Worm (Caenorhabditis elegans) whole organism, L4 larva: ENCODE data around the gene chin-1.

Experiments
- R02D3.7 ChIP-seq: fragments of 150-350 bp; sonication (generic microtip); optimal IDR thresholded peaks from 3 replicates; lab custom pipeline; 2014; ENCODE audit warnings: missing biosample characterization, missing genetic modification characterization
- Y48G9A.11 ChIP-seq: fragments of 200-800 bp; sonication (Bioruptor generic); IDR thresholded peaks from 2 replicates; pipeline ENCODE4 v1.3.6; 2022; ENCODE audit warnings: missing genetic modification reagents, missing genetic modification characterization, missing compliant biosample characterization
- Y75B8A.6 ChIP-seq: fragments of 200-800 bp; sonication (Bioruptor generic); IDR thresholded peaks from 2 replicates; pipeline ENCODE4 v1.3.6; 2022; ENCODE audit warnings: missing genetic modification reagents, missing genetic modification characterization, missing compliant biosample characterization
- ceh-20 ChIP-seq: fragments of 200-800 bp; sonication (Bioruptor generic); IDR thresholded peaks from 2 replicates; pipeline ENCODE4 v1.3.6; 2022; ENCODE audit warnings: missing genetic modification reagents, missing genetic modification characterization, missing compliant biosample characterization
- ceh-28 ChIP-seq: fragments of 150-350 bp; optimal IDR thresholded peaks from 2 replicates; lab custom pipeline; 2014; ENCODE audit warnings: missing biosample characterization, missing genetic modification reagents, missing genetic modification characterization
- ces-1 ChIP-seq: fragments of 150-350 bp; sonication (generic microtip); optimal IDR thresholded peaks from 4 replicates; lab custom pipeline; 2014; ENCODE audit warnings: missing biosample characterization, missing genetic modification reagents, missing genetic modification characterization
- daf-12 ChIP-seq: fragments of 150-350 bp; optimal IDR thresholded peaks from 2 replicates; lab custom pipeline; 2014; ENCODE audit warnings: missing biosample characterization, missing genetic modification reagents, missing genetic modification characterization
- daf-16 ChIP-seq, 3 experiments: sonication (generic microtip); optimal IDR thresholded peaks; 2 replicates each; lab custom pipeline; 2016 to 2017; ENCODE audit warnings: missing genetic modification characterization in 3 of 3, missing genetic modification reagents in 3 of 3, mild to moderate bottlenecking in 2 of 3, missing compliant biosample characterization in 2 of 3, missing biosample characterization in 1 of 3, moderate library complexity in 1 of 3
- daf-8 ChIP-seq: fragments of 200-800 bp; sonication (Bioruptor generic); IDR thresholded peaks from 2 replicates; pipeline ENCODE4 v1.3.6; 2022; ENCODE audit warnings: missing genetic modification characterization, missing compliant biosample characterization
- dmd-6 ChIP-seq: fragments of 200-800 bp; sonication (Bioruptor generic); IDR thresholded peaks from 2 replicates; pipeline ENCODE4 v1.3.6; 2022; ENCODE audit warnings: missing genetic modification reagents, missing genetic modification characterization, missing compliant biosample characterization
- dve-1 ChIP-seq: sonication (generic microtip); optimal IDR thresholded peaks from 2 replicates; lab custom pipeline; 2017; ENCODE audit warnings: antibody characterized with exemption, mild to moderate bottlenecking, missing genetic modification characterization, missing compliant biosample characterization; ENCODE audit not compliant: insufficient read depth
- gei-8 ChIP-seq: fragments of 200-800 bp; sonication (Bioruptor generic); optimal IDR thresholded peaks from 2 replicates; lab custom pipeline; 2018; ENCODE audit warnings: mild to moderate bottlenecking, missing genetic modification characterization, missing compliant biosample characterization
- hif-1 ChIP-seq, 2 experiments: sonication (generic microtip); optimal IDR thresholded peaks; 2 replicates each; lab custom pipeline; 2016 to 2017; ENCODE audit warnings: missing compliant biosample characterization in 2 of 2, missing genetic modification characterization in 2 of 2, missing genetic modification reagents in 2 of 2, missing genotype in 2 of 2, mild to moderate bottlenecking in 1 of 2
- hlh-11 ChIP-seq: fragments of 200-800 bp; sonication (Bioruptor generic); optimal IDR thresholded peaks from 2 replicates; lab custom pipeline; 2018; ENCODE audit warnings: mild to moderate bottlenecking, missing genetic modification characterization, missing compliant biosample characterization
- hlh-30 ChIP-seq: sonication (generic microtip); optimal IDR thresholded peaks from 2 replicates; lab custom pipeline; 2017; ENCODE audit warnings: antibody characterized with exemption, mild to moderate bottlenecking, missing genetic modification characterization, missing compliant biosample characterization; ENCODE audit not compliant: insufficient read depth
- jun-1 ChIP-seq: fragments of 150-350 bp; optimal IDR thresholded peaks from 2 replicates; lab custom pipeline; 2014; ENCODE audit warnings: missing biosample characterization, missing genetic modification reagents, missing genetic modification characterization
- lin-1 ChIP-seq: fragments of 200-800 bp; sonication (Bioruptor generic); IDR thresholded peaks from 2 replicates; pipeline ENCODE4 v1.3.6; 2022; ENCODE audit warnings: missing genetic modification reagents, missing genetic modification characterization, missing compliant biosample characterization
- mdl-1 ChIP-seq, 2 experiments: fragments of 150-350 bp in 1 of 2; sonication (generic microtip) in 1 of 2; optimal IDR thresholded peaks; 2 replicates each; lab custom pipeline; 2014 to 2017; ENCODE audit warnings: missing biosample characterization in 2 of 2, missing genetic modification characterization in 2 of 2
- mep-1 ChIP-seq: fragments of 150-350 bp; sonication (generic microtip); optimal IDR thresholded peaks from 3 replicates; lab custom pipeline; 2014; ENCODE audit warnings: missing biosample characterization, missing genetic modification characterization
- mxl-2 ChIP-seq: fragments of 200-800 bp; sonication (Bioruptor generic); conservative IDR thresholded peaks from 2 replicates; pipeline ENCODE4 v1.3.6; 2022; ENCODE audit warnings: missing genetic modification reagents, missing genetic modification characterization, missing compliant biosample characterization
- mxl-3 ChIP-seq: fragments of 200-800 bp; sonication (Bioruptor generic); optimal IDR thresholded peaks from 2 replicates; lab custom pipeline; 2018; ENCODE audit warnings: mild to moderate bottlenecking, missing genetic modification characterization, missing compliant biosample characterization
- nhr-102 ChIP-seq: sonication (generic microtip); optimal IDR thresholded peaks from 2 replicates; lab custom pipeline; 2016; ENCODE audit warnings: mild to moderate bottlenecking, missing genetic modification characterization, moderate library complexity, missing compliant biosample characterization
- nhr-11 ChIP-seq: fragments of 150-350 bp; optimal IDR thresholded peaks from 2 replicates; lab custom pipeline; 2014; ENCODE audit warnings: missing biosample characterization, missing genetic modification characterization
- nhr-237 ChIP-seq: sonication (generic microtip); optimal IDR thresholded peaks from 2 replicates; lab custom pipeline; 2017; ENCODE audit warnings: missing biosample characterization, missing genetic modification characterization
- nhr-28 ChIP-seq: fragments of 150-350 bp; optimal IDR thresholded peaks from 2 replicates; lab custom pipeline; 2014; ENCODE audit warnings: missing biosample characterization, missing genetic modification characterization
- nhr-41 ChIP-seq: fragments of 200-800 bp; sonication (Bioruptor generic); IDR thresholded peaks from 2 replicates; pipeline ENCODE4 v1.3.6; 2022; ENCODE audit warnings: missing genetic modification reagents, missing genetic modification characterization, missing compliant biosample characterization
- nhr-48 ChIP-seq: sonication (generic microtip); optimal IDR thresholded peaks from 2 replicates; lab custom pipeline; 2016; ENCODE audit warnings: mild to moderate bottlenecking, missing genetic modification characterization, missing compliant biosample characterization
- nhr-77 ChIP-seq: fragments of 150-350 bp; optimal IDR thresholded peaks from 2 replicates; lab custom pipeline; 2014; ENCODE audit warnings: missing biosample characterization, missing genetic modification characterization
- pha-4 ChIP-seq, 2 experiments: fragments of 150-350 bp in 1 of 2; fragments of 200-800 bp in 1 of 2; sonication (Bioruptor generic) in 1 of 2; IDR thresholded peaks in 1 of 2; optimal IDR thresholded peaks in 1 of 2; 2 replicates each; pipeline versions ENCODE4 v1.3.6 to Lab custom; 2014 to 2022; ENCODE audit warnings: missing genetic modification characterization in 2 of 2, missing genetic modification reagents in 2 of 2, missing biosample characterization in 1 of 2, missing compliant biosample characterization in 1 of 2
- php-3 ChIP-seq: fragments of 200-800 bp; sonication (Bioruptor generic); IDR thresholded peaks from 2 replicates; pipeline ENCODE4 v1.3.6; 2022; ENCODE audit warnings: missing genetic modification reagents, missing genetic modification characterization, missing compliant biosample characterization
- pqm-1 ChIP-seq: sonication (generic microtip); optimal IDR thresholded peaks from 2 replicates; lab custom pipeline; 2017; ENCODE audit warnings: missing biosample characterization, missing genetic modification characterization
- set-16 ChIP-seq: fragments of 200-800 bp; sonication (Bioruptor generic); IDR thresholded peaks from 2 replicates; pipeline ENCODE4 v1.3.6; 2022; ENCODE audit warnings: missing genetic modification reagents, missing genetic modification characterization, missing compliant biosample characterization
- spr-1 ChIP-seq: sonication (generic microtip); optimal IDR thresholded peaks from 2 replicates; lab custom pipeline; 2016; ENCODE audit warnings: mild to moderate bottlenecking, missing genetic modification characterization, missing compliant biosample characterization
- tra-1 ChIP-seq: fragments of 200-800 bp; sonication (Bioruptor generic); IDR thresholded peaks from 2 replicates; pipeline ENCODE4 v1.3.6; 2022; ENCODE audit warnings: missing genetic modification reagents, missing genetic modification characterization, missing compliant biosample characterization
- unc-130 ChIP-seq: sonication (generic microtip); optimal IDR thresholded peaks from 2 replicates; lab custom pipeline; 2016; ENCODE audit warnings: missing genetic modification reagents, missing genetic modification characterization, missing compliant biosample characterization
- zip-2 ChIP-seq: fragments of 150-350 bp; optimal IDR thresholded peaks from 2 replicates; lab custom pipeline; 2014; ENCODE audit warnings: missing biosample characterization, missing genetic modification characterization
- ztf-11 ChIP-seq: fragments of 150-350 bp; optimal IDR thresholded peaks from 2 replicates; lab custom pipeline; 2014; ENCODE audit warnings: missing biosample characterization, missing genetic modification characterization

The chin-1 gene

ce11 chrIII:1006206-1006605, 30.8 kb downstream of the chin-1 start:
- peak; percentile 76 for TF ChIP-seq set-16

- TF ChIP-seq nhr-77 (no peak), ces-1 (GFP tag; lab: Kevin White, UChicago) (no peak), gei-8 (GFP tag; lab: Kevin White, UChicago) (no peak), mxl-2 (GFP tag; lab: Robert Waterston, UW) (no peak), Y75B8A.6 (GFP tag; lab: Robert Waterston, UW) (no peak), spr-1 (tag; lab: Kevin White, UChicago) (no peak), php-3 (GFP tag; lab: Robert Waterston, UW) (no peak), Y48G9A.11 (GFP tag; lab: Robert Waterston, UW) (no peak), mep-1 (tag; lab: Kevin White, UChicago) (no peak), daf-8 (no peak), jun-1 (tag; lab: Kevin White, UChicago) (no peak), unc-130 (GFP tag; lab: Kevin White, UChicago) (no peak), tra-1 (no peak), hif-1 (tag; optimal IDR thresholded peaks at IDR 0.05; lab: Kevin White, UChicago) (no peak), nhr-11 (no peak), ceh-20 (GFP tag; lab: Robert Waterston, UW) (no peak), ceh-28 (no peak)
Measured at ce11 chrIII:1004464-1004863, 32.5 kb downstream of the chin-1 start.

ce11 chrIII:1002510-1002909, 34.5 kb downstream of the chin-1 start, which contains the start of gene clec-150:
clec-150 (plus strand) TSS chrIII:1002707.
- TF ChIP-seq pha-4 (GFP tag; IDR thresholded peaks at IDR 0.05; lab: Robert Waterston, UW) (0 out of 2 replicates have a peak, but pooled peaks have one; percentile 24), pha-4 (tag; optimal IDR thresholded peaks at IDR 0.05; lab: Kevin White, UChicago) (no peak), daf-12 (tag; lab: Kevin White, UChicago) (no peak), mxl-3 (no peak), nhr-48 (tag; lab: Kevin White, UChicago) (peak; percentile 71), nhr-77 (peak; percentile 63), tra-1 (peak; percentile 74), lin-1 (GFP tag; lab: Robert Waterston, UW) (peak; percentile 74), nhr-102 (tag; lab: Kevin White, UChicago) (peak; percentile 36), php-3 (GFP tag; lab: Robert Waterston, UW) (peak; percentile 63), R02D3.7 (tag; lab: Kevin White, UChicago) (no peak), dve-1 (tag; lab: Kevin White, UChicago) (peak; percentile 93), hlh-30 (peak; percentile 32), nhr-41 (GFP tag; lab: Robert Waterston, UW) (peak; percentile 59; the same call in 1 of the 2 replicates), zip-2 (tag; lab: Kevin White, UChicago) (no peak), nhr-237 (tag; lab: Kevin White, UChicago) (no peak), mdl-1 (tag; optimal IDR thresholded peaks at IDR 0.05; lab: Kevin White, UChicago) (peak in 1 of 2 experiments; percentile 6), daf-16 (GFP tag; optimal IDR thresholded peaks at IDR 0.05; lab: Kevin White, UChicago) (no peak), daf-16 (tag; optimal IDR thresholded peaks at IDR 0.05; lab: Kevin White, UChicago) (peak; percentile 79), ztf-11 (tag; lab: Kevin White, UChicago) (no peak), nhr-28 (tag; lab: Kevin White, UChicago) (peak; percentile 78), hlh-11 (tag; lab: Kevin White, UChicago) (peak; percentile 82), pqm-1 (tag; lab: Kevin White, UChicago) (peak; percentile 92), dmd-6 (GFP tag; lab: Robert Waterston, UW) (peak; percentile 91)
